Worm (Caenorhabditis elegans) whole organism, young adult: Measurements from ENCODE around the gene nbs-1.

Source experiments
- B0336.3 ChIP-seq: fragments of 200-800 bp; sonication (Bioruptor generic); IDR thresholded peaks from 2 replicates; pipeline ENCODE4 v1.3.6; 2022; ENCODE audit warnings: missing genetic modification characterization, missing compliant biosample characterization
- F10E7.11 ChIP-seq: sonication (generic microtip); optimal IDR thresholded peaks from 2 replicates; lab custom pipeline; 2017; ENCODE audit warnings: mild to moderate bottlenecking, missing genetic modification characterization, moderate library complexity, missing compliant biosample characterization
- F33H1.4 ChIP-seq: fragments of 200-800 bp; sonication (Bioruptor generic); IDR thresholded peaks from 2 replicates; pipeline ENCODE4 v1.3.6; 2022; ENCODE audit warnings: missing genetic modification reagents, missing genetic modification characterization, missing compliant biosample characterization
- F37B4.10 ChIP-seq: fragments of 200-800 bp; sonication (Bioruptor generic); IDR thresholded peaks from 2 replicates; pipeline ENCODE4 v1.3.6; 2022; ENCODE audit warnings: missing genetic modification characterization, missing compliant biosample characterization
- F49E8.2 ChIP-seq: sonication (generic microtip); optimal IDR thresholded peaks from 3 replicates; lab custom pipeline; 2017; ENCODE audit warnings: missing genetic modification characterization, mild to moderate bottlenecking, missing compliant biosample characterization, antibody characterized with exemption, moderate library complexity; ENCODE audit not compliant: insufficient read depth
- F52B5.7 ChIP-seq: sonication (generic microtip); optimal IDR thresholded peaks from 2 replicates; lab custom pipeline; 2016; ENCODE audit warnings: mild to moderate bottlenecking, missing genetic modification characterization, missing compliant biosample characterization
- F57C9.4 ChIP-seq: sonication (generic microtip); optimal IDR thresholded peaks from 2 replicates; lab custom pipeline; 2017; ENCODE audit warnings: mild to moderate bottlenecking, missing genetic modification characterization, missing compliant biosample characterization
- T26A5.8 ChIP-seq: sonication (generic microtip); optimal IDR thresholded peaks from 2 replicates; lab custom pipeline; 2016; ENCODE audit warnings: missing genetic modification characterization, missing compliant biosample characterization
- Y53G8AR.9 ChIP-seq: fragments of 200-800 bp; sonication (Bioruptor generic); conservative IDR thresholded peaks from 2 replicates; pipeline ENCODE4 v1.3.6; 2022; ENCODE audit warnings: missing genetic modification reagents, missing genetic modification characterization, missing compliant biosample characterization
- Y56A3A.18 ChIP-seq: fragments of 200-800 bp; sonication (Bioruptor generic); IDR thresholded peaks from 2 replicates; pipeline ENCODE4 v1.3.6; 2022; ENCODE audit warnings: missing genetic modification reagents, missing genetic modification characterization, missing compliant biosample characterization
- Y95B8A.8 ChIP-seq: fragments of 200-800 bp; sonication (Bioruptor generic); IDR thresholded peaks from 2 replicates; pipeline ENCODE4 v1.3.6; 2022; ENCODE audit warnings: missing genetic modification reagents, missing genetic modification characterization, missing compliant biosample characterization
- akir-1 ChIP-seq: fragments of 200-800 bp; sonication (Bioruptor generic); optimal IDR thresholded peaks from 2 replicates; lab custom pipeline; 2018; ENCODE audit warnings: mild to moderate bottlenecking, missing genetic modification characterization, moderate library complexity, missing compliant biosample characterization
- ama-1 ChIP-seq, 3 experiments: fragments of 150-350 bp in 1 of 3; sonication (generic microtip) in 2 of 3; optimal IDR thresholded peaks; 2 replicates each; lab custom pipeline; 2014 to 2018; ENCODE audit warnings: missing biosample characterization in 2 of 3, missing genetic modification characterization in 2 of 3, missing genetic modification reagents in 2 of 3
- aptf-3 ChIP-seq: fragments of 200-800 bp; sonication (Bioruptor generic); IDR thresholded peaks from 2 replicates; pipeline ENCODE4 v1.3.6; 2022; ENCODE audit warnings: missing genetic modification characterization, missing compliant biosample characterization
- bed-1 ChIP-seq: fragments of 200-800 bp; sonication (Bioruptor generic); IDR thresholded peaks from 2 replicates; pipeline ENCODE4 v1.3.6; 2022; ENCODE audit warnings: missing genetic modification reagents, missing genetic modification characterization, missing compliant biosample characterization
- cebp-2 ChIP-seq: fragments of 200-800 bp; sonication (Bioruptor generic); IDR thresholded peaks from 2 replicates; pipeline ENCODE4 v1.3.6; 2022; ENCODE audit warnings: missing genetic modification characterization, missing compliant biosample characterization
- efl-1 ChIP-seq: fragments of 150-350 bp; optimal IDR thresholded peaks from 2 replicates; lab custom pipeline; 2014; ENCODE audit warnings: missing biosample characterization, missing genetic modification reagents, missing genetic modification characterization
- egrh-3 ChIP-seq: fragments of 200-800 bp; sonication (Bioruptor generic); IDR thresholded peaks from 2 replicates; pipeline ENCODE4 v1.3.6; 2022; ENCODE audit warnings: missing genetic modification reagents, missing genetic modification characterization, missing compliant biosample characterization
- ekl-4 ChIP-seq: fragments of 200-800 bp; sonication (Bioruptor generic); IDR thresholded peaks from 2 replicates; pipeline ENCODE4 v1.3.6; 2022; ENCODE audit warnings: missing genetic modification reagents, missing genetic modification characterization, missing compliant biosample characterization
- him-1 ChIP-seq: sonication (generic microtip); optimal IDR thresholded peaks from 2 replicates; lab custom pipeline; 2016; ENCODE audit warnings: missing genotype, missing genetic modification reagents, missing genetic modification characterization, missing compliant biosample characterization
- hmg-1.2 ChIP-seq: fragments of 200-800 bp; sonication (Bioruptor generic); IDR thresholded peaks from 2 replicates; pipeline ENCODE4 v1.3.6; 2022; ENCODE audit warnings: missing genetic modification reagents, missing genetic modification characterization, missing compliant biosample characterization
- hmg-20 ChIP-seq: fragments of 200-800 bp; sonication (Bioruptor generic); IDR thresholded peaks from 2 replicates; pipeline ENCODE4 v1.3.6; 2022; ENCODE audit warnings: missing genetic modification reagents, missing genetic modification characterization, missing compliant biosample characterization
- hrde-1 ChIP-seq: sonication (generic microtip); optimal IDR thresholded peaks from 2 replicates; lab custom pipeline; 2016; ENCODE audit warnings: missing genetic modification characterization, mild to moderate bottlenecking, missing compliant biosample characterization, moderate library complexity, missing genotype, missing genetic modification reagents, borderline replicate concordance
- hsf-1 ChIP-seq: fragments of 200-800 bp; sonication (Bioruptor generic); IDR thresholded peaks from 2 replicates; pipeline ENCODE4 v1.3.6; 2022; ENCODE audit warnings: missing genetic modification reagents, missing genetic modification characterization, missing compliant biosample characterization
- lin-35 ChIP-seq, 3 experiments: fragments of 150-350 bp in 2 of 3; sonication (generic microtip) in 1 of 3; optimal IDR thresholded peaks; 2 replicates each; lab custom pipeline; 2014 to 2018; ENCODE audit warnings: missing biosample characterization in 3 of 3, missing genetic modification characterization in 3 of 3, missing genetic modification reagents in 3 of 3
- lin-54 ChIP-seq: fragments of 200-800 bp; sonication (Bioruptor generic); optimal IDR thresholded peaks from 2 replicates; lab custom pipeline; 2018; ENCODE audit warnings: mild to moderate bottlenecking, missing genetic modification characterization, missing compliant biosample characterization
- lsl-1 ChIP-seq: fragments of 200-800 bp; sonication (Bioruptor generic); optimal IDR thresholded peaks from 2 replicates; lab custom pipeline; 2018; ENCODE audit warnings: mild to moderate bottlenecking, missing genetic modification characterization, moderate library complexity, missing compliant biosample characterization
- lsy-27 ChIP-seq: sonication (generic microtip); optimal IDR thresholded peaks from 2 replicates; lab custom pipeline; 2017; ENCODE audit warnings: missing genetic modification characterization, mild to moderate bottlenecking, missing compliant biosample characterization, antibody characterized with exemption, missing genotype, borderline replicate concordance; ENCODE audit not compliant: insufficient read depth
- madf-10 ChIP-seq: sonication (generic microtip); optimal IDR thresholded peaks from 2 replicates; lab custom pipeline; 2016; ENCODE audit warnings: mild to moderate bottlenecking, missing genetic modification characterization, missing compliant biosample characterization
- madf-6 ChIP-seq: fragments of 200-800 bp; sonication (Bioruptor generic); IDR thresholded peaks from 2 replicates; pipeline ENCODE4 v1.3.6; 2022; ENCODE audit warnings: missing genetic modification reagents, missing genetic modification characterization, missing compliant biosample characterization
- mcd-1 ChIP-seq: fragments of 200-800 bp; sonication (Bioruptor generic); IDR thresholded peaks from 2 replicates; pipeline ENCODE4 v1.3.6; 2022; ENCODE audit warnings: missing genetic modification reagents, missing genetic modification characterization, missing compliant biosample characterization
- nfya-1 ChIP-seq: sonication (generic microtip); optimal IDR thresholded peaks from 2 replicates; lab custom pipeline; 2017; ENCODE audit warnings: antibody characterized with exemption, missing compliant biosample characterization, missing genetic modification characterization, borderline replicate concordance; ENCODE audit not compliant: insufficient read depth
- nfya-2 ChIP-seq: fragments of 200-800 bp; sonication (Bioruptor generic); IDR thresholded peaks from 2 replicates; pipeline ENCODE4 v1.3.6; 2022; ENCODE audit warnings: missing genetic modification reagents, missing genetic modification characterization, missing compliant biosample characterization
- nhr-120 ChIP-seq: fragments of 200-800 bp; sonication (Bioruptor generic); IDR thresholded peaks from 2 replicates; pipeline ENCODE4 v1.3.6; 2022; ENCODE audit warnings: missing genetic modification characterization, missing compliant biosample characterization
- nhr-80 ChIP-seq: sonication (generic microtip); optimal IDR thresholded peaks from 2 replicates; lab custom pipeline; 2016; ENCODE audit warnings: missing genetic modification characterization, missing compliant biosample characterization
- pha-4 ChIP-seq: fragments of 150-350 bp; sonication (generic microtip); optimal IDR thresholded peaks from 2 replicates; lab custom pipeline; 2014; ENCODE audit warnings: missing biosample characterization, missing genetic modification reagents, missing genetic modification characterization
- rcor-1 ChIP-seq: fragments of 200-800 bp; sonication (Bioruptor generic); IDR thresholded peaks from 2 replicates; pipeline ENCODE4 v1.3.6; 2022; ENCODE audit warnings: missing genetic modification reagents, missing genetic modification characterization, missing compliant biosample characterization
- rec-8 ChIP-seq, 2 experiments: sonication (generic microtip); optimal IDR thresholded peaks; 2 replicates each; lab custom pipeline; 2016; ENCODE audit warnings: mild to moderate bottlenecking in 2 of 2, missing genetic modification characterization in 2 of 2, missing genetic modification reagents in 2 of 2, missing genotype in 2 of 2, missing biosample characterization in 1 of 2, missing compliant biosample characterization in 1 of 2, moderate library complexity in 1 of 2
- snpc-1.1 ChIP-seq: sonication (generic microtip); optimal IDR thresholded peaks from 2 replicates; lab custom pipeline; 2017; ENCODE audit warnings: missing genetic modification characterization, mild to moderate bottlenecking, missing compliant biosample characterization, antibody characterized with exemption, moderate library complexity, missing genotype, missing genetic modification reagents; ENCODE audit not compliant: insufficient read depth
- snpc-3.4 ChIP-seq: sonication (generic microtip); optimal IDR thresholded peaks from 2 replicates; lab custom pipeline; 2017; ENCODE audit warnings: missing genetic modification characterization, mild to moderate bottlenecking, missing compliant biosample characterization, antibody characterized with exemption, moderate library complexity, missing genotype, missing genetic modification reagents
- somi-1 ChIP-seq: fragments of 200-800 bp; sonication (Bioruptor generic); optimal IDR thresholded peaks from 2 replicates; lab custom pipeline; 2018; ENCODE audit warnings: mild to moderate bottlenecking, missing genetic modification characterization, missing compliant biosample characterization
- tbp1 ChIP-seq: fragments of 200-800 bp; sonication (Bioruptor generic); optimal IDR thresholded peaks from 2 replicates; lab custom pipeline; 2018; ENCODE audit warnings: mild to moderate bottlenecking, missing genetic modification characterization, missing compliant biosample characterization
- tlf-1 ChIP-seq: fragments of 200-800 bp; sonication (Bioruptor generic); optimal IDR thresholded peaks from 2 replicates; lab custom pipeline; 2018; ENCODE audit warnings: mild to moderate bottlenecking, missing genetic modification characterization, missing compliant biosample characterization
- xnd-1 ChIP-seq: sonication (generic microtip); optimal IDR thresholded peaks from 2 replicates; lab custom pipeline; 2016; ENCODE audit warnings: missing genotype, missing genetic modification reagents, missing genetic modification characterization, missing compliant biosample characterization
- zfh-2 ChIP-seq: fragments of 200-800 bp; sonication (Bioruptor generic); conservative IDR thresholded peaks from 2 replicates; pipeline ENCODE4 v1.3.6; 2022; ENCODE audit warnings: missing genetic modification reagents, missing genetic modification characterization, missing compliant biosample characterization
- zim-3 ChIP-seq: sonication (generic microtip); optimal IDR thresholded peaks from 2 replicates; lab custom pipeline; 2017; ENCODE audit warnings: mild to moderate bottlenecking, missing genetic modification characterization, moderate library complexity, missing compliant biosample characterization
- ztf-28 ChIP-seq: fragments of 200-800 bp; sonication (Bioruptor generic); IDR thresholded peaks from 2 replicates; pipeline ENCODE4 v1.3.6; 2022; ENCODE audit warnings: missing genetic modification reagents, missing genetic modification characterization, missing compliant biosample characterization
- ztf-3 ChIP-seq: fragments of 200-800 bp; sonication (Bioruptor generic); optimal IDR thresholded peaks from 2 replicates; lab custom pipeline; 2018; ENCODE audit warnings: mild to moderate bottlenecking, missing genetic modification characterization, missing compliant biosample characterization

Gene nbs-1

ce11 chrII:11094431-11094830 is 1.8 kb downstream of the nbs-1 start:
- TF ChIP-seq zim-3 (tag; lab: Kevin White, UChicago) (no peak), madf-10 (tag; lab: Kevin White, UChicago) (no peak), rcor-1 (no peak), ama-1 (optimal IDR thresholded peaks at IDR 0.05; lab: Kevin White, UChicago) (no peak), ama-1 (GFP tag; optimal IDR thresholded peaks at IDR 0.05; lab: Kevin White, UChicago) (no peak), somi-1 (no peak), Y95B8A.8 (GFP tag; lab: Robert Waterston, UW) (no peak), him-1 (tag; lab: Kevin White, UChicago) (peak; percentile 2), hmg-20 (GFP tag; lab: Robert Waterston, UW) (no peak), T26A5.8 (tag; lab: Kevin White, UChicago) (no peak), nhr-80 (tag; lab: Kevin White, UChicago) (no peak), aptf-3 (no peak), zfh-2 (GFP tag; lab: Robert Waterston, UW) (no peak), F37B4.10 (no peak), pha-4 (tag; lab: Kevin White, UChicago) (no peak), Y56A3A.18 (no peak), nhr-120 (GFP tag; lab: Robert Waterston, UW) (no peak), rec-8 (tag; optimal IDR thresholded peaks at IDR 0.05; lab: Kevin White, UChicago) (no peak), hrde-1 (no peak), snpc-3.4 (tag; lab: Kevin White, UChicago) (no peak), hsf-1 (GFP tag; lab: Robert Waterston, UW) (no peak), tlf-1 (GFP tag; lab: Kevin White, UChicago) (no peak), Y53G8AR.9 (GFP tag; lab: Robert Waterston, UW) (no peak), F10E7.11 (no peak), nfya-2 (GFP tag; lab: Robert Waterston, UW) (no peak), lsy-27 (tag; lab: Kevin White, UChicago) (no peak), B0336.3 (GFP tag; lab: Robert Waterston, UW) (no peak), egrh-3 (no peak), lsl-1 (peak; percentile 66), efl-1 (GFP tag; lab: Kevin White, UChicago) (peak; percentile 14), lin-54 (GFP tag; lab: Kevin White, UChicago) (no peak), akir-1 (no peak), snpc-1.1 (tag; lab: Kevin White, UChicago) (no peak), bed-1 (GFP tag; lab: Robert Waterston, UW) (no peak), F52B5.7 (tag; lab: Kevin White, UChicago) (no peak), F49E8.2 (peak; percentile 45), hmg-1.2 (no peak), mcd-1 (GFP tag; lab: Robert Waterston, UW) (no peak), xnd-1 (tag; lab: Kevin White, UChicago) (peak; percentile 39), tbp1 (GFP tag; lab: Kevin White, UChicago) (no peak), nfya-1 (tag; lab: Kevin White, UChicago) (no peak), F57C9.4 (no peak), ztf-28 (GFP tag; lab: Robert Waterston, UW) (no peak), F33H1.4 (peak; percentile 65), ekl-4 (GFP tag; lab: Robert Waterston, UW) (no peak), ztf-3 (GFP tag; lab: Kevin White, UChicago) (no peak), cebp-2 (no peak), lin-35 (GFP tag; optimal IDR thresholded peaks at IDR 0.05; lab: Kevin White, UChicago) (no peak), madf-6 (GFP tag; lab: Robert Waterston, UW) (peak; percentile 56; the same call in 1 of the 2 replicates)
